Fruit fly (Drosophila melanogaster) whole organism, pupa: ENCODE data around the gene Sf3b5.
A peak's percentile ranks its signal among the peaks of the same experiment; 100 is the strongest.

Source experiments
- CG10348 ChIP-seq: fragments of 200-800 bp; sonication (Bioruptor generic); IDR thresholded peaks from 2 replicates; pipeline ENCODE4 v1.3.6; 2022; ENCODE audit warnings: missing biosample characterization, missing genetic modification characterization
- CG12605 ChIP-seq: fragments of 200-800 bp; sonication (Bioruptor generic); IDR thresholded peaks from 2 replicates; pipeline ENCODE4 v1.3.6; 2022; ENCODE audit warnings: missing biosample characterization, missing genetic modification characterization
- CG17806 ChIP-seq: fragments of 200-800 bp; sonication (Bioruptor generic); optimal IDR thresholded peaks from 2 replicates; lab custom pipeline; 2018; ENCODE audit warnings: missing biosample characterization, mild to moderate bottlenecking, missing genetic modification characterization, moderate library complexity
- CG32121 ChIP-seq: fragments of 200-800 bp; sonication (Bioruptor generic); IDR thresholded peaks from 2 replicates; pipeline ENCODE4 v1.3.6; 2022; ENCODE audit warnings: missing biosample characterization, missing genetic modification characterization
- CG34367 ChIP-seq: fragments of 200-800 bp; sonication (Bioruptor generic); optimal IDR thresholded peaks from 2 replicates; lab custom pipeline; 2018; ENCODE audit warnings: missing biosample characterization, mild to moderate bottlenecking, missing genetic modification characterization
- CG8159 ChIP-seq: fragments of 200-800 bp; sonication (Bioruptor generic); optimal IDR thresholded peaks from 3 replicates; lab custom pipeline; 2018; ENCODE audit warnings: missing biosample characterization, mild to moderate bottlenecking, missing genetic modification characterization, moderate library complexity
- CG9948 ChIP-seq: fragments of 200-800 bp; sonication (Bioruptor generic); optimal IDR thresholded peaks from 2 replicates; lab custom pipeline; 2018; ENCODE audit warnings: missing biosample characterization, mild to moderate bottlenecking, missing genetic modification characterization, moderate library complexity
- EcR ChIP-seq: fragments of 200-800 bp; sonication (Bioruptor generic); optimal IDR thresholded peaks from 3 replicates; lab custom pipeline; 2019; ENCODE audit warnings: missing biosample characterization, missing genetic modification characterization, mild to moderate bottlenecking, moderate library complexity, missing genetic modification reagents
- Ets98B ChIP-seq: fragments of 200-800 bp; sonication (Bioruptor generic); IDR thresholded peaks from 2 replicates; pipeline ENCODE4 v1.3.6; 2022; ENCODE audit warnings: missing biosample characterization, missing genetic modification characterization
- Snoo ChIP-seq: fragments of 200-800 bp; sonication (Bioruptor generic); optimal IDR thresholded peaks from 3 replicates; lab custom pipeline; 2017; ENCODE audit warnings: missing biosample characterization, mild to moderate bottlenecking, missing genetic modification characterization, inconsistent platforms
- fd96Ca ChIP-seq: fragments of 200-800 bp; sonication (Bioruptor generic); IDR thresholded peaks from 3 replicates; pipeline ENCODE4 v1.3.6; 2022; ENCODE audit warnings: missing biosample characterization, missing genetic modification characterization
- gl ChIP-seq: fragments of 200-800 bp; sonication (Bioruptor generic); optimal IDR thresholded peaks from 2 replicates; lab custom pipeline; 2018; ENCODE audit warnings: missing biosample characterization, mild to moderate bottlenecking, missing genetic modification characterization
- rn ChIP-seq: fragments of 200-800 bp; sonication (Bioruptor generic); IDR thresholded peaks from 2 replicates; pipeline ENCODE4 v1.3.6; 2022; ENCODE audit warnings: missing biosample characterization, missing genetic modification characterization

- TF ChIP-seq Ets98B = no peak
- TF ChIP-seq CG12605 = no peak
- TF ChIP-seq CG32121 (GFP tag; lab: Robert Waterston, UW) = no peak
- TF ChIP-seq Snoo (tag; lab: Kevin White, UChicago) = no peak
- TF ChIP-seq fd96Ca (GFP tag; lab: Robert Waterston, UW) = no peak
- TF ChIP-seq CG10348 = no peak
- TF ChIP-seq gl = peak; percentile 91
- no peak for TF ChIP-seq rn
- peak; percentile 63 for TF ChIP-seq EcR
- peak; percentile 41 for TF ChIP-seq CG17806
- no peak for TF ChIP-seq CG9948 (tag; lab: Kevin White, UChicago)
- peak; percentile 62 for TF ChIP-seq CG34367 (tag; lab: Kevin White, UChicago)
- TF ChIP-seq CG8159 = peak; percentile 49
Observed at dm6 chr3R:9056409-9057031, 41.4 kb upstream of the Sf3b5 start.
